Worm (Caenorhabditis elegans): Measurements from ENCODE around the gene ile-2.

DNA sequence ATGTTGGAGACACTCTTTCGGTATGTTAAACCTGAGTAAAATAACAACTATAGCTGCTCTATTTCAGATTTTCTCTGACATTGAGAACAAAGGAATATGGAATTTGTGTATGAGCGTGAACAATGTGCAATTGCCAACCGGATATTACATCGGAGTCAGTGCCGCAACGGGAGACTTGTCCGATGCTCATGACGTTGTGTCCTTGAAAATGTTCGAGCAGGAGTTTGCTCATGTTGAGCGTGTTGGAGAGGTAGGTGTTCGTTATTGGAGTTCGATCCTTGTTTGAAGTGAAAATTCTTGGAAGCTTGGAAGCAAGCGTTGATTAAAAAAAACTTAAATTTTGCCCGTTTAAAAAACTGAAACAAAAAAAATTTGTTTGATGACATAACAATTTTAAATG is 1.2 kb downstream of the ile-2 start:
- TF ChIP-seq ama-1 (optimal IDR thresholded peaks at IDR 0.05) (no peak), hmg-4 (GFP tag; optimal IDR thresholded peaks at IDR 0.05) (no peak)
